Worm (Caenorhabditis elegans) whole organism, late embryonic: ENCODE data around the gene rop-1.

ENCODE experiments used
- ama-1 ChIP-seq: fragments of 150-350 bp; optimal IDR thresholded peaks from 2 replicates; lab custom pipeline; 2014
- ceh-9 ChIP-seq: sonication (generic microtip); optimal IDR thresholded peaks from 2 replicates; lab custom pipeline; 2016; ENCODE audit warnings: mild to moderate bottlenecking, missing genetic modification characterization, inconsistent platforms, missing compliant biosample characterization
- dve-1 ChIP-seq: sonication (generic microtip); optimal IDR thresholded peaks from 2 replicates; lab custom pipeline; 2017; ENCODE audit warnings: antibody characterized with exemption, mild to moderate bottlenecking, missing genetic modification characterization, missing compliant biosample characterization
- elt-2 ChIP-seq: sonication (generic microtip); optimal IDR thresholded peaks from 2 replicates; lab custom pipeline; 2016; ENCODE audit warnings: missing genetic modification reagents, missing genetic modification characterization, missing compliant biosample characterization
- fkh-10 ChIP-seq: fragments of 150-350 bp; optimal IDR thresholded peaks from 2 replicates; lab custom pipeline; 2014; ENCODE audit warnings: missing biosample characterization, missing genetic modification reagents, missing genetic modification characterization
- hlh-13 ChIP-seq: fragments of 200-800 bp; sonication (Bioruptor generic); optimal IDR thresholded peaks from 2 replicates; lab custom pipeline; 2018; ENCODE audit warnings: mild to moderate bottlenecking, missing genetic modification characterization, missing compliant biosample characterization
- madf-2 ChIP-seq: sonication (generic microtip); optimal IDR thresholded peaks from 2 replicates; lab custom pipeline; 2017; ENCODE audit warnings: missing genetic modification characterization, missing compliant biosample characterization
- pag-3 ChIP-seq: sonication (generic microtip); optimal IDR thresholded peaks from 2 replicates; lab custom pipeline; 2016; ENCODE audit warnings: missing compliant biosample characterization, missing genetic modification characterization, borderline replicate concordance
- pha-2 ChIP-seq: sonication (generic microtip); optimal IDR thresholded peaks from 2 replicates; lab custom pipeline; 2017; ENCODE audit warnings: mild to moderate bottlenecking, missing genetic modification characterization, missing compliant biosample characterization
- unc-55 ChIP-seq: sonication (generic microtip); optimal IDR thresholded peaks from 2 replicates; lab custom pipeline; 2017; ENCODE audit warnings: missing biosample characterization, missing genetic modification reagents, missing genetic modification characterization
- unc-86 ChIP-seq: sonication (generic microtip); optimal IDR thresholded peaks from 2 replicates; lab custom pipeline; 2016; ENCODE audit warnings: missing genetic modification characterization, missing compliant biosample characterization

- TF ChIP-seq elt-2 (tag; lab: Kevin White, UChicago): no peak
- TF ChIP-seq ama-1: no peak
- TF ChIP-seq fkh-10: no peak
- TF ChIP-seq ceh-9: no peak
- TF ChIP-seq unc-55: no peak
- no peak for TF ChIP-seq pha-2
- no peak for TF ChIP-seq madf-2 (tag; lab: Kevin White, UChicago)
- TF ChIP-seq dve-1: no peak
- TF ChIP-seq unc-86 (tag; lab: Kevin White, UChicago): no peak
- TF ChIP-seq pag-3 (tag; lab: Kevin White, UChicago): no peak
- TF ChIP-seq hlh-13 (GFP tag; lab: Kevin White, UChicago): no peak
These were observed 5.6 kb upstream of the rop-1 start, which contains the start of gene sri-18 for ce11 chrV:10260460-10260859.
